Fruit fly (Drosophila melanogaster): Measurements from ENCODE around the gene Adgf-A2.

Adgf-A2 gene

DNA sequence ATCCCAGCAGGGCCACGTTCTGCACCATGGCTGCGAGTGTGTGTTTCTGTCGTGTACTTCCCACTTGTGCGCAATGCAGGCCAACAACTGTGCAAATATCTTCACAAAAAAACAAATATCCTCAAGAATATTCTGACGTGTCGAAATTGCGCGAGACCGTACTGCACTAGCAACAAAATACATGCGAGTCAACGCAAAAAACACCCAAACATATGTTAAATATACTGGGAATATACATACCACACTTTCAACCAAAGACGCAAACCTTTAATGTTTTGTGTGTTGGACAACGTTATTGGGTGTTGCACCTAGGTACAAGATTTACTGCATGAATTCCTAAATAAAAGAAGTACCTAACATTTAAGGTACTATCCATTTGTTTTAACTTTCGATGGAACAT is 38.1 kb upstream of the Adgf-A2 start, which contains the start of gene NUCB1 (continued):
- peak; percentile 69; the same call in 2 of the 3 replicates for TF ChIP-seq Dbx (GFP tag; IDR thresholded peaks at IDR 0.05)
- TF ChIP-seq Hr51 (GFP tag; optimal IDR thresholded peaks at IDR 0.05): peak in 1 of 2 experiments; percentile 22
- TF ChIP-seq emc (GFP tag; optimal IDR thresholded peaks at IDR 0.05): no peak
- peak; percentile 33 for TF ChIP-seq CG9609 (GFP tag; optimal IDR thresholded peaks at IDR 0.05)
- TF ChIP-seq Stat92E (GFP tag; optimal IDR thresholded peaks at IDR 0.05): peak in 1 of 3 experiments; percentile 23
- TF ChIP-seq CrebB (tag; optimal IDR thresholded peaks at IDR 0.05): peak; percentile 12
- peak; percentile 85 for TF ChIP-seq Lhr (GFP tag; optimal IDR thresholded peaks at IDR 0.05)
- no peak for TF ChIP-seq CG4328 (GFP tag; optimal IDR thresholded peaks at IDR 0.05)
- no peak for TF ChIP-seq dmrt99B (tag; optimal IDR thresholded peaks at IDR 0.05)
- peak; percentile 48 for TF ChIP-seq CG8924 (tag; optimal IDR thresholded peaks at IDR 0.05)
- TF ChIP-seq shn (GFP tag; optimal IDR thresholded peaks at IDR 0.05): peak; percentile 52
- peak in 1 of 2 experiments; percentile 87 for TF ChIP-seq crp (GFP tag; optimal IDR thresholded peaks at IDR 0.05)
- TF ChIP-seq Dek (tag; optimal IDR thresholded peaks at IDR 0.05): no peak
- TF ChIP-seq CG16779 (GFP tag; IDR thresholded peaks at IDR 0.05): 0 out of 2 replicates have a peak, but pooled peaks have one; percentile 22
- no peak for TF ChIP-seq Nf-YA (GFP tag; IDR thresholded peaks at IDR 0.05)
- no peak for TF ChIP-seq her (GFP tag; optimal IDR thresholded peaks at IDR 0.05)
- TF ChIP-seq Xbp1 (GFP tag; optimal IDR thresholded peaks at IDR 0.05): peak; percentile 82
- TF ChIP-seq CG15073 (GFP tag; optimal IDR thresholded peaks at IDR 0.05): no peak
- peak; percentile 12; the same call in 1 of the 2 replicates for TF ChIP-seq CG10366 (GFP tag; IDR thresholded peaks at IDR 0.05)
- TF ChIP-seq Camta (GFP tag; optimal IDR thresholded peaks at IDR 0.05): peak; percentile 15
- peak; percentile 97 for TF ChIP-seq stwl (tag; optimal IDR thresholded peaks at IDR 0.05)
- peak; percentile 94 for TF ChIP-seq Med (GFP tag)
- no peak for TF ChIP-seq CG9437 (GFP tag; optimal IDR thresholded peaks at IDR 0.05)
- TF ChIP-seq nerfin-1 (tag; optimal IDR thresholded peaks at IDR 0.05): peak; percentile 80
- TF ChIP-seq bsh (GFP tag; optimal IDR thresholded peaks at IDR 0.05): peak in 1 of 2 experiments; percentile 32
- no peak for TF ChIP-seq CG17568 (GFP tag; optimal IDR thresholded peaks at IDR 0.05)
- TF ChIP-seq Lpt (GFP tag; optimal IDR thresholded peaks at IDR 0.05): no peak
- TF ChIP-seq CG7556 (GFP tag; optimal IDR thresholded peaks at IDR 0.05): no peak
- peak; percentile 20 for TF ChIP-seq CG1602 (GFP tag; optimal IDR thresholded peaks at IDR 0.05)
- TF ChIP-seq CG10979 (tag; optimal IDR thresholded peaks at IDR 0.05): peak; percentile 18
- TF ChIP-seq Lim3 (GFP tag; IDR thresholded peaks at IDR 0.05): no peak
- TF ChIP-seq HLH4C (GFP tag; IDR thresholded peaks at IDR 0.05; ENCODE audit: partially characterized antibody): no peak
- TF ChIP-seq CG6175 (GFP tag; IDR thresholded peaks at IDR 0.05): no peak; the same call in 2 of the 3 replicates
- TF ChIP-seq Hsf (GFP tag; optimal IDR thresholded peaks at IDR 0.05): peak; percentile 37
- peak; percentile 55 for TF ChIP-seq CG2712 (tag; optimal IDR thresholded peaks at IDR 0.05)
- peak; percentile 44 for TF ChIP-seq CG13624 (GFP tag; optimal IDR thresholded peaks at IDR 0.05)
- TF ChIP-seq CG15696 (tag; optimal IDR thresholded peaks at IDR 0.05): peak; percentile 0
- TF ChIP-seq CG34224 (GFP tag; IDR thresholded peaks at IDR 0.05; ENCODE audit: partially characterized antibody): peak; percentile 21; the same call in 1 of the 3 replicates
- TF ChIP-seq pfk (GFP tag; optimal IDR thresholded peaks at IDR 0.05): peak; percentile 23
- no peak for TF ChIP-seq CG15269 (tag; optimal IDR thresholded peaks at IDR 0.05)
- peak; percentile 26; the same call in 1 of the 3 replicates for TF ChIP-seq knrl (GFP tag; IDR thresholded peaks at IDR 0.05; ENCODE audit: partially characterized antibody)
- TF ChIP-seq ro (GFP tag; IDR thresholded peaks at IDR 0.05): no peak
- no peak for TF ChIP-seq CG4854 (GFP tag; optimal IDR thresholded peaks at IDR 0.05)
- peak; percentile 41 for TF ChIP-seq Sry-δ (GFP tag; optimal IDR thresholded peaks at IDR 0.05)
- no peak for TF ChIP-seq al (GFP tag; IDR thresholded peaks at IDR 0.05)
- peak; percentile 40 for TF ChIP-seq NC2β (GFP tag; optimal IDR thresholded peaks at IDR 0.05)
- peak; percentile 63 for TF ChIP-seq pho (GFP tag; optimal IDR thresholded peaks at IDR 0.05)
- peak; percentile 47 to 64 for TF ChIP-seq dpn (GFP tag; optimal IDR thresholded peaks at IDR 0.05)
- no peak for TF ChIP-seq bigmax (GFP tag; optimal IDR thresholded peaks at IDR 0.05)
- no peak for TF ChIP-seq jigr1 (GFP tag; IDR thresholded peaks at IDR 0.05)
